Fruit fly (Drosophila melanogaster) whole organism, embryonic: ENCODE data around the gene ens.

Experiments used
- Bgb ChIP-seq: fragments of 200-800 bp; sonication (Bioruptor generic); IDR thresholded peaks from 2 replicates; pipeline ENCODE4 v1.3.6; 2022; ENCODE audit warnings: missing biosample characterization, missing genetic modification characterization; ENCODE audit not compliant: partially characterized antibody
- CG11398 ChIP-seq: fragments of 200-800 bp; sonication (Bioruptor generic); optimal IDR thresholded peaks from 2 replicates; lab custom pipeline; 2016; ENCODE audit warnings: missing biosample characterization, missing genetic modification characterization
- CG15696 ChIP-seq: fragments of 200-800 bp; sonication (Bioruptor generic); optimal IDR thresholded peaks from 2 replicates; lab custom pipeline; 2019; ENCODE audit warnings: missing biosample characterization, mild to moderate bottlenecking, missing genetic modification characterization, moderate library complexity
- CG16813 ChIP-seq: fragments of 200-800 bp; sonication (Bioruptor generic); IDR thresholded peaks from 3 replicates; pipeline ENCODE4 v1.3.6; 2022; ENCODE audit warnings: missing biosample characterization, missing genetic modification characterization; ENCODE audit not compliant: partially characterized antibody
- CG17328 ChIP-seq: fragments of 200-800 bp; sonication (Bioruptor generic); IDR thresholded peaks from 2 replicates; pipeline ENCODE4 v1.3.6; 2022; ENCODE audit warnings: missing biosample characterization, missing genetic modification characterization
- CG1792 ChIP-seq: fragments of 200-800 bp; sonication (Bioruptor generic); optimal IDR thresholded peaks from 2 replicates; lab custom pipeline; 2016; ENCODE audit warnings: missing biosample characterization, missing genetic modification characterization
- CG18262 ChIP-seq: fragments of 200-800 bp; optimal IDR thresholded peaks from 3 replicates; lab custom pipeline; 2019; ENCODE audit warnings: missing biosample characterization, mild to moderate bottlenecking, missing genetic modification characterization, moderate library complexity
- CG1832 ChIP-seq: fragments of 200-800 bp; sonication (Bioruptor generic); optimal IDR thresholded peaks from 2 replicates; lab custom pipeline; 2017; ENCODE audit warnings: missing biosample characterization, mild to moderate bottlenecking, missing genetic modification characterization, inconsistent platforms
- CG18476 ChIP-seq: fragments of 200-800 bp; sonication (Bioruptor generic); optimal IDR thresholded peaks from 2 replicates; lab custom pipeline; 2016; ENCODE audit warnings: missing biosample characterization, mild to moderate bottlenecking, missing genetic modification characterization
- CG2120 ChIP-seq: fragments of 200-800 bp; sonication (Bioruptor generic); optimal IDR thresholded peaks from 3 replicates; lab custom pipeline; 2016; ENCODE audit warnings: missing biosample characterization, missing genetic modification characterization
- CG2202 ChIP-seq: fragments of 200-800 bp; sonication (Bioruptor generic); optimal IDR thresholded peaks from 2 replicates; lab custom pipeline; 2018; ENCODE audit warnings: missing biosample characterization, mild to moderate bottlenecking, missing genetic modification characterization
- CG4328 ChIP-seq: fragments of 200-800 bp; sonication (Bioruptor generic); optimal IDR thresholded peaks from 3 replicates; lab custom pipeline; 2017; ENCODE audit warnings: missing biosample characterization, missing genetic modification reagents, missing genetic modification characterization
- CG4404 ChIP-seq: fragments of 200-800 bp; sonication (Bioruptor generic); IDR thresholded peaks from 2 replicates; pipeline ENCODE4 v1.3.6; 2022; ENCODE audit warnings: missing biosample characterization, missing genetic modification characterization
- CG6272 ChIP-seq: fragments of 200-800 bp; sonication (Bioruptor generic); IDR thresholded peaks from 2 replicates; pipeline ENCODE4 v1.3.6; 2022; ENCODE audit warnings: missing biosample characterization, missing genetic modification characterization
- CG8281 ChIP-seq: fragments of 200-800 bp; sonication (Bioruptor generic); optimal IDR thresholded peaks from 2 replicates; lab custom pipeline; 2018; ENCODE audit warnings: missing biosample characterization, mild to moderate bottlenecking, missing genetic modification characterization, moderate library complexity
- CG9727 ChIP-seq: fragments of 200-800 bp; sonication (Bioruptor generic); optimal IDR thresholded peaks from 3 replicates; lab custom pipeline; 2017; ENCODE audit warnings: missing biosample characterization, mild to moderate bottlenecking, missing genetic modification characterization
- Dfd ChIP-seq, 2 experiments: fragments of >200 bp; optimal IDR thresholded peaks; 2 replicates each; lab custom pipeline; 2017; ENCODE audit warnings: missing biosample characterization in 2 of 2, missing genetic modification characterization in 2 of 2
- Dp ChIP-seq: fragments of 200-800 bp; sonication (Bioruptor generic); optimal IDR thresholded peaks from 2 replicates; lab custom pipeline; 2018; ENCODE audit warnings: missing biosample characterization, mild to moderate bottlenecking, missing genetic modification characterization, moderate library complexity
- ERR ChIP-seq: fragments of 200-800 bp; sonication (Bioruptor generic); optimal IDR thresholded peaks from 2 replicates; lab custom pipeline; 2016; ENCODE audit warnings: missing biosample characterization, missing genetic modification characterization
- Elba2 ChIP-seq: fragments of 200-800 bp; sonication (Bioruptor generic); optimal IDR thresholded peaks from 3 replicates; lab custom pipeline; 2016; ENCODE audit warnings: missing biosample characterization, missing genetic modification characterization
- Gug ChIP-seq: fragments of 200-800 bp; sonication (Bioruptor generic); IDR thresholded peaks from 4 replicates; pipeline ENCODE4 v1.3.6; 2022; ENCODE audit warnings: missing biosample characterization, missing genetic modification characterization
- HLH3B ChIP-seq: fragments of 200-800 bp; sonication (Bioruptor generic); IDR thresholded peaks from 2 replicates; pipeline ENCODE4 v1.3.6; 2022; ENCODE audit warnings: missing biosample characterization, missing genetic modification characterization
- HLH4C ChIP-seq: fragments of 200-800 bp; sonication (Bioruptor generic); IDR thresholded peaks from 3 replicates; pipeline ENCODE4 v1.3.6; 2022; ENCODE audit warnings: missing biosample characterization, missing genetic modification characterization; ENCODE audit not compliant: partially characterized antibody
- Hey ChIP-seq: fragments of 200-800 bp; sonication (Bioruptor generic); optimal IDR thresholded peaks from 3 replicates; lab custom pipeline; 2018; ENCODE audit warnings: missing biosample characterization, mild to moderate bottlenecking, missing genetic modification characterization
- Hsf ChIP-seq: fragments of 200-800 bp; sonication (Bioruptor generic); optimal IDR thresholded peaks from 3 replicates; lab custom pipeline; 2016; ENCODE audit warnings: missing biosample characterization, missing genetic modification characterization
- MBD-R2 ChIP-seq: fragments of 200-800 bp; sonication (Bioruptor generic); IDR thresholded peaks from 2 replicates; pipeline ENCODE4 v1.3.6; 2022; ENCODE audit warnings: missing biosample characterization, missing genetic modification characterization
- MTF-1 ChIP-seq: fragments of 200-800 bp; sonication (Bioruptor generic); optimal IDR thresholded peaks from 2 replicates; lab custom pipeline; 2018; ENCODE audit warnings: missing biosample characterization, mild to moderate bottlenecking, missing genetic modification characterization, borderline replicate concordance
- Pdp1 ChIP-seq, 2 experiments: fragments of 200-800 bp; sonication (Bioruptor generic); optimal IDR thresholded peaks; 3 replicates each; lab custom pipeline; 2016; ENCODE audit warnings: missing biosample characterization in 2 of 2, missing genetic modification characterization in 2 of 2, mild to moderate bottlenecking in 1 of 2, moderate library complexity in 1 of 2
- Six4 ChIP-seq: fragments of 200-800 bp; sonication (Bioruptor generic); optimal IDR thresholded peaks from 2 replicates; lab custom pipeline; 2016; ENCODE audit warnings: missing biosample characterization, missing genetic modification characterization
- Tbp ChIP-seq: fragments of >200 bp; optimal IDR thresholded peaks from 2 replicates; lab custom pipeline; 2018; ENCODE audit warnings: missing biosample characterization, missing genetic modification characterization
- Usf ChIP-seq: fragments of 200-800 bp; sonication (Bioruptor generic); optimal IDR thresholded peaks from 2 replicates; lab custom pipeline; 2017; ENCODE audit warnings: missing genotype, missing biosample characterization, missing genetic modification characterization
- ato ChIP-seq: fragments of 200-800 bp; sonication (Bioruptor generic); IDR thresholded peaks from 2 replicates; pipeline ENCODE4 v1.3.6; 2022; ENCODE audit warnings: missing biosample characterization, missing genetic modification characterization; ENCODE audit not compliant: partially characterized antibody
- bcd ChIP-seq: fragments of 200-800 bp; sonication (Bioruptor generic); optimal IDR thresholded peaks from 2 replicates; lab custom pipeline; 2017; ENCODE audit warnings: missing biosample characterization, mild to moderate bottlenecking, missing genetic modification characterization
- bigmax ChIP-seq: fragments of 200-800 bp; sonication (Bioruptor generic); optimal IDR thresholded peaks from 2 replicates; lab custom pipeline; 2018; ENCODE audit warnings: missing biosample characterization, mild to moderate bottlenecking, missing genetic modification characterization
- caup ChIP-seq: fragments of 200-800 bp; sonication (Bioruptor generic); optimal IDR thresholded peaks from 3 replicates; lab custom pipeline; 2017; ENCODE audit warnings: missing biosample characterization, mild to moderate bottlenecking, missing genetic modification characterization, moderate library complexity; ENCODE audit not compliant: severe bottlenecking
- chn ChIP-seq: fragments of 200-800 bp; sonication (Bioruptor generic); optimal IDR thresholded peaks from 2 replicates; lab custom pipeline; 2016; ENCODE audit warnings: missing biosample characterization, missing genetic modification characterization
- ewg ChIP-seq: fragments of 200-800 bp; sonication (Bioruptor generic); optimal IDR thresholded peaks from 3 replicates; lab custom pipeline; 2017; ENCODE audit warnings: mild to moderate bottlenecking, missing biosample characterization, missing genetic modification reagents, missing genetic modification characterization
- fru ChIP-seq: fragments of >200 bp; optimal IDR thresholded peaks from 2 replicates; lab custom pipeline; 2017
- grn ChIP-seq: fragments of 200-800 bp; sonication (Bioruptor generic); optimal IDR thresholded peaks from 3 replicates; lab custom pipeline; 2017; ENCODE audit warnings: missing biosample characterization, missing genetic modification characterization
- ham ChIP-seq: fragments of 200-800 bp; sonication (Bioruptor generic); IDR thresholded peaks from 2 replicates; pipeline ENCODE4 v1.3.6; 2022; ENCODE audit warnings: missing biosample characterization, missing genetic modification characterization
- ken ChIP-seq: fragments of 200-800 bp; sonication (Bioruptor generic); IDR thresholded peaks from 3 replicates; pipeline ENCODE4 v1.3.6; 2022; ENCODE audit warnings: missing biosample characterization, missing genetic modification characterization
- otp ChIP-seq: fragments of 200-800 bp; sonication (Bioruptor generic); IDR thresholded peaks from 3 replicates; pipeline ENCODE4, ENCODE4 v1.3.6; 2022; ENCODE audit warnings: missing biosample characterization, missing genetic modification characterization
- pb ChIP-seq: fragments of 200-800 bp; sonication (Bioruptor generic); optimal IDR thresholded peaks from 3 replicates; lab custom pipeline; 2016; ENCODE audit warnings: missing biosample characterization, missing genetic modification characterization
- pho ChIP-seq: fragments of 200-800 bp; sonication (Bioruptor generic); optimal IDR thresholded peaks from 2 replicates; lab custom pipeline; 2016; ENCODE audit warnings: missing biosample characterization, missing genetic modification characterization
- rib ChIP-seq: fragments of 200-800 bp; sonication (Bioruptor generic); IDR thresholded peaks from 2 replicates; pipeline ENCODE4 v1.3.6; 2022; ENCODE audit warnings: missing biosample characterization, missing genetic modification characterization
- ro ChIP-seq: fragments of 200-800 bp; sonication (Bioruptor generic); IDR thresholded peaks from 2 replicates; pipeline ENCODE4 v1.3.6; 2022; ENCODE audit warnings: missing biosample characterization, missing genetic modification characterization
- sisA ChIP-seq: fragments of 200-800 bp; sonication (Bioruptor generic); IDR thresholded peaks from 2 replicates; pipeline ENCODE4 v1.3.6; 2022; ENCODE audit warnings: missing biosample characterization, missing genetic modification characterization
- ssp ChIP-seq: fragments of 200-800 bp; sonication (Bioruptor generic); IDR thresholded peaks from 2 replicates; pipeline ENCODE4 v1.3.6; 2022; ENCODE audit warnings: missing biosample characterization, missing genetic modification characterization
- tap ChIP-seq: fragments of 200-800 bp; optimal IDR thresholded peaks from 3 replicates; lab custom pipeline; 2019; ENCODE audit warnings: missing biosample characterization, mild to moderate bottlenecking, missing genetic modification characterization, moderate library complexity
- zf30C ChIP-seq: fragments of 200-800 bp; sonication (Bioruptor generic); optimal IDR thresholded peaks from 3 replicates; lab custom pipeline; 2018; ENCODE audit warnings: missing biosample characterization, mild to moderate bottlenecking, missing genetic modification characterization

Gene ens

dm6 chr3L:4122185-4122767 lies 12.1 kb downstream of the ens start, which contains the start of gene Chd64 (continued):
- TF ChIP-seq CG16813 (GFP tag; lab: Robert Waterston, UW) (0 out of 3 replicates have a peak, but pooled peaks have one; percentile 20), MTF-1 (peak; percentile 13), Hey (no peak), zf30C (GFP tag; lab: Kevin White, UChicago) (peak; percentile 20), ato (GFP tag; lab: Robert Waterston, UW) (peak; percentile 51; the same call in 1 of the 2 replicates), Usf (GFP tag; lab: Kevin White, UChicago) (no peak), ewg (GFP tag; lab: Kevin White, UChicago) (no peak), caup (GFP tag; lab: Kevin White, UChicago) (peak; percentile 62), CG2202 (tag; lab: Kevin White, UChicago) (no peak), CG4328 (no peak), Dp (GFP tag; lab: Kevin White, UChicago) (peak; percentile 23), ro (GFP tag; lab: Robert Waterston, UW) (no peak), CG1832 (GFP tag; lab: Kevin White, UChicago) (no peak), CG17328 (peak; percentile 31; the same call in 1 of the 2 replicates), otp (GFP tag; lab: Robert Waterston, UW) (0 out of 3 replicates have a peak, but pooled peaks have one; percentile 9), bcd (no peak), Six4 (GFP tag; lab: Kevin White, UChicago) (no peak), CG2120 (GFP tag; lab: Kevin White, UChicago) (peak; percentile 71), grn (GFP tag; lab: Kevin White, UChicago) (peak; percentile 75), CG15696 (no peak), Pdp1 (GFP tag; optimal IDR thresholded peaks at IDR 0.05; lab: Kevin White, UChicago) (peak in 1 of 2 experiments; percentile 97), Dfd (GFP tag; optimal IDR thresholded peaks at IDR 0.05; lab: Kevin White, UChicago) (no peak), CG8281 (no peak), CG18262 (tag; lab: Kevin White, UChicago) (no peak), HLH4C (GFP tag; lab: Robert Waterston, UW) (0 out of 3 replicates have a peak, but pooled peaks have one; percentile 36), CG4404 (GFP tag; lab: Robert Waterston, UW) (no peak), Gug (no peak), rib (GFP tag; lab: Robert Waterston, UW) (0 out of 2 replicates have a peak, but pooled peaks have one; percentile 9), tap (peak; percentile 12), HLH3B (GFP tag; lab: Robert Waterston, UW) (no peak), fru (lab: Kevin White, UChicago) (no peak), ERR (GFP tag; lab: Kevin White, UChicago) (no peak), Elba2 (GFP tag; lab: Kevin White, UChicago) (no peak), bigmax (no peak), MBD-R2 (peak; percentile 36; the same call in 1 of the 2 replicates), pho (peak; percentile 35), CG6272 (no peak), sisA (no peak), CG1792 (GFP tag; lab: Kevin White, UChicago) (peak; percentile 5), chn (GFP tag; lab: Kevin White, UChicago) (no peak), ham (GFP tag; lab: Robert Waterston, UW) (no peak), CG18476 (peak; percentile 6), ssp (GFP tag; lab: Robert Waterston, UW) (no peak), Bgb (GFP tag; lab: Robert Waterston, UW) (peak; percentile 62; the same call in 1 of the 2 replicates), ken (GFP tag; lab: Robert Waterston, UW) (peak; percentile 29; the same call in 1 of the 3 replicates), Hsf (GFP tag; lab: Kevin White, UChicago) (peak; percentile 23), CG11398 (GFP tag; lab: Kevin White, UChicago) (no peak), CG9727 (GFP tag; lab: Kevin White, UChicago) (no peak), Tbp (GFP tag; lab: Kevin White, UChicago) (no peak), pb (peak; percentile 7)
